Worm (Caenorhabditis elegans) whole organism, L1 larva: Measurements from ENCODE around the gene str-97.

Experiments used
- C34B4.2 ChIP-seq: sonication (generic microtip); optimal IDR thresholded peaks from 2 replicates; lab custom pipeline; 2017; ENCODE audit warnings: mild to moderate bottlenecking, missing genetic modification characterization, missing compliant biosample characterization
- alr-1 ChIP-seq: fragments of 200-800 bp; sonication (Bioruptor generic); optimal IDR thresholded peaks from 2 replicates; lab custom pipeline; 2018; ENCODE audit warnings: borderline replicate concordance, mild to moderate bottlenecking, missing genetic modification characterization, missing compliant biosample characterization
- aly-2 ChIP-seq: fragments of 150-350 bp; optimal IDR thresholded peaks from 2 replicates; lab custom pipeline; 2014; ENCODE audit warnings: missing biosample characterization, missing genetic modification characterization
- ceh-82 ChIP-seq, 3 experiments: fragments of 150-350 bp in 1 of 3; sonication (generic microtip) in 2 of 3; optimal IDR thresholded peaks; 2 replicates each; lab custom pipeline; 2014 to 2017; ENCODE audit warnings: missing biosample characterization in 3 of 3, missing genetic modification characterization in 3 of 3
- ceh-90 ChIP-seq: sonication (generic microtip); optimal IDR thresholded peaks from 2 replicates; lab custom pipeline; 2016; ENCODE audit warnings: missing genetic modification characterization, missing compliant biosample characterization
- ces-1 ChIP-seq: fragments of 150-350 bp; optimal IDR thresholded peaks from 2 replicates; lab custom pipeline; 2014; ENCODE audit warnings: missing biosample characterization, missing genetic modification reagents, missing genetic modification characterization
- dsc-1 ChIP-seq: sonication (generic microtip); optimal IDR thresholded peaks from 2 replicates; lab custom pipeline; 2016; ENCODE audit warnings: mild to moderate bottlenecking, missing genetic modification characterization, missing compliant biosample characterization
- efl-1 ChIP-seq, 4 experiments: fragments of 150-350 bp; optimal IDR thresholded peaks in 3 of 4; peaks in 1 of 4; 1 replicate in 1 of 4; 2 replicates in 3 of 4; lab custom pipeline; 2014; ENCODE audit warnings: missing biosample characterization in 2 of 4, missing genetic modification characterization in 2 of 4, missing genetic modification reagents in 2 of 4
- egl-13 ChIP-seq: sonication (generic microtip); optimal IDR thresholded peaks from 2 replicates; lab custom pipeline; 2016; ENCODE audit warnings: missing genotype, missing genetic modification reagents, missing genetic modification characterization, missing compliant biosample characterization
- elt-2 ChIP-seq: sonication (generic microtip); optimal IDR thresholded peaks from 2 replicates; lab custom pipeline; 2016; ENCODE audit warnings: missing genetic modification characterization, mild to moderate bottlenecking, inconsistent platforms, missing compliant biosample characterization, missing genetic modification reagents
- elt-3 ChIP-seq, 6 experiments: fragments of 150-350 bp in 1 of 6; sonication (generic microtip); optimal IDR thresholded peaks; 2 replicates each; lab custom pipeline; 2017 to 2018; ENCODE audit warnings: missing biosample characterization in 6 of 6, missing genetic modification characterization in 6 of 6, inconsistent platforms in 1 of 6
- ets-5 ChIP-seq: fragments of 200-800 bp; sonication (Bioruptor generic); IDR thresholded peaks from 2 replicates; pipeline ENCODE4 v1.3.6; 2022; ENCODE audit warnings: missing genetic modification characterization, missing compliant biosample characterization
- fkh-10 ChIP-seq: sonication (generic microtip); optimal IDR thresholded peaks from 2 replicates; lab custom pipeline; 2017; ENCODE audit warnings: missing biosample characterization, missing genetic modification reagents, missing genetic modification characterization
- fkh-8 ChIP-seq: sonication (generic microtip); optimal IDR thresholded peaks from 2 replicates; lab custom pipeline; 2016; ENCODE audit warnings: mild to moderate bottlenecking, missing genetic modification characterization, missing compliant biosample characterization
- hlh-17 ChIP-seq: fragments of 200-800 bp; sonication (Bioruptor generic); optimal IDR thresholded peaks from 2 replicates; lab custom pipeline; 2018; ENCODE audit warnings: missing genetic modification characterization, mild to moderate bottlenecking, missing compliant biosample characterization, moderate library complexity, borderline replicate concordance
- hpl-2 ChIP-seq: fragments of 150-350 bp; optimal IDR thresholded peaks from 2 replicates; lab custom pipeline; 2014; ENCODE audit warnings: missing biosample characterization, missing genetic modification reagents, missing genetic modification characterization
- jun-1 ChIP-seq: fragments of 150-350 bp; optimal IDR thresholded peaks from 2 replicates; lab custom pipeline; 2014; ENCODE audit warnings: missing biosample characterization, missing genetic modification reagents, missing genetic modification characterization
- lin-13 ChIP-seq: fragments of 150-350 bp; optimal IDR thresholded peaks from 2 replicates; lab custom pipeline; 2014; ENCODE audit warnings: missing biosample characterization, missing genetic modification reagents, missing genetic modification characterization
- lin-35 ChIP-seq, 2 experiments: fragments of 150-350 bp; optimal IDR thresholded peaks; 2 replicates each; lab custom pipeline; 2014; ENCODE audit warnings: missing biosample characterization in 2 of 2, missing genetic modification characterization in 2 of 2, missing genetic modification reagents in 2 of 2
- lin-39 ChIP-seq: fragments of 150-350 bp; optimal IDR thresholded peaks from 2 replicates; lab custom pipeline; 2014; ENCODE audit warnings: missing biosample characterization, missing genetic modification reagents, missing genetic modification characterization
- mab-9 ChIP-seq: fragments of 200-800 bp; sonication (Bioruptor generic); IDR thresholded peaks from 2 replicates; pipeline ENCODE4 v1.3.6; 2022; ENCODE audit warnings: missing genetic modification reagents, missing genetic modification characterization, missing compliant biosample characterization
- mep-1 ChIP-seq: fragments of 150-350 bp; optimal IDR thresholded peaks from 2 replicates; lab custom pipeline; 2014; ENCODE audit warnings: missing biosample characterization, missing genetic modification characterization
- nhr-11 ChIP-seq: fragments of 150-350 bp; optimal IDR thresholded peaks from 2 replicates; lab custom pipeline; 2014; ENCODE audit warnings: missing biosample characterization, missing genetic modification characterization
- nhr-12 ChIP-seq: sonication (generic microtip); optimal IDR thresholded peaks from 2 replicates; lab custom pipeline; 2017; ENCODE audit warnings: missing biosample characterization, missing genetic modification characterization
- nhr-28 ChIP-seq: fragments of 150-350 bp; optimal IDR thresholded peaks from 2 replicates; lab custom pipeline; 2014; ENCODE audit warnings: missing biosample characterization, missing genetic modification characterization
- pqm-1 ChIP-seq: sonication (generic microtip); optimal IDR thresholded peaks from 3 replicates; lab custom pipeline; 2017; ENCODE audit warnings: missing biosample characterization, missing genetic modification characterization
- tbx-2 ChIP-seq: sonication (generic microtip); optimal IDR thresholded peaks from 2 replicates; lab custom pipeline; 2016; ENCODE audit warnings: missing genetic modification characterization, missing compliant biosample characterization
- unc-130 ChIP-seq: fragments of 150-350 bp; optimal IDR thresholded peaks from 2 replicates; lab custom pipeline; 2017; ENCODE audit warnings: missing biosample characterization, missing genetic modification characterization, inconsistent platforms
- unc-86 ChIP-seq: sonication (generic microtip); optimal IDR thresholded peaks from 2 replicates; lab custom pipeline; 2016; ENCODE audit warnings: missing genetic modification characterization, missing compliant biosample characterization
- unc-98 ChIP-seq: fragments of 200-800 bp; sonication (Bioruptor generic); IDR thresholded peaks from 2 replicates; pipeline ENCODE4 v1.3.6; 2022; ENCODE audit warnings: missing genetic modification characterization, missing compliant biosample characterization
- zip-4 ChIP-seq: fragments of 200-800 bp; sonication (Bioruptor generic); optimal IDR thresholded peaks from 2 replicates; lab custom pipeline; 2018; ENCODE audit warnings: mild to moderate bottlenecking, missing genetic modification characterization, moderate library complexity, missing compliant biosample characterization
- ztf-11 ChIP-seq, 2 experiments: sonication (generic microtip); optimal IDR thresholded peaks; 2 replicates each; lab custom pipeline; 2016 to 2017; ENCODE audit warnings: missing genetic modification characterization in 2 of 2, missing biosample characterization in 1 of 2, missing compliant biosample characterization in 1 of 2

The str-97 gene

DNA sequence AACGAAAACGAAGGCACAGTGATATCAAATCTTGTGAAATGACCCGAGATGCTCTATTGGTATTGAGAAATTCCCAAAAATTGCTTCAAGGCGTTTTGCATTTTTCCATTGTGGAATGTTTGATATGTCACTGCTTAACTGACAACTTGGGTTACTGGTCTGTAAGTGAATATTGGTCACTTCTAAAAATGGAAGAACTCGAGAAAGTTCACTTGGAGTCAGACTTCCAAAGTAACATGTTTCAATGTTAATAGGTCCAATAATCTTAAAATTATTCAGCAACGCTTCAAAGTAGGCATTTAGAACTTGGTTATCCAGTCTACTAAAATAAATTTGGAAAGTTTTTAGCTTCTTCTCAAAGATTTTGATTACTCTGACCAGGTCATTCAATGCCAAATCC is 22.3 kb downstream of the str-97 start, which contains the start of gene fbxa-144:
Gene fbxa-144 (minus strand): TSS at position 101 of the 400 bp plus-strand sequence.
- TF ChIP-seq mep-1 (tag; lab: Kevin White, UChicago) (no peak), pqm-1 (tag; lab: Kevin White, UChicago) (no peak), jun-1 (tag; lab: Kevin White, UChicago) (no peak), elt-3 (tag; optimal IDR thresholded peaks at IDR 0.05; lab: Kevin White, UChicago) (no peak), lin-39 (tag; lab: Kevin White, UChicago) (no peak), ceh-82 (tag; optimal IDR thresholded peaks at IDR 0.05; lab: Kevin White, UChicago) (no peak), ceh-90 (tag; lab: Kevin White, UChicago) (no peak), alr-1 (tag; lab: Kevin White, UChicago) (no peak), lin-13 (GFP tag; lab: Kevin White, UChicago) (no peak), unc-130 (tag; lab: Kevin White, UChicago) (no peak), ces-1 (GFP tag; lab: Kevin White, UChicago) (no peak), unc-98 (GFP tag; lab: Robert Waterston, UW) (no peak), nhr-28 (tag; lab: Kevin White, UChicago) (no peak), hpl-2 (GFP tag; lab: Kevin White, UChicago) (no peak), nhr-12 (tag; lab: Kevin White, UChicago) (no peak), ztf-11 (tag; optimal IDR thresholded peaks at IDR 0.05; lab: Kevin White, UChicago) (no peak), tbx-2 (tag; lab: Kevin White, UChicago) (no peak), ets-5 (GFP tag; lab: Robert Waterston, UW) (no peak)

- TF ChIP-seq fkh-10 (no peak), pqm-1 (tag; lab: Kevin White, UChicago) (no peak), zip-4 (GFP tag; lab: Kevin White, UChicago) (peak; percentile 15)
Observed at ce11 chrV:16132215-16132614, 22.8 kb downstream of the str-97 start.

ce11 chrV:16131249-16131648 is 23.8 kb downstream of the str-97 start, which contains the start of gene fbxa-142:
fbxa-142 (minus strand) TSS chrV:16131349.
- TF ChIP-seq unc-98 (GFP tag; lab: Robert Waterston, UW) (no peak), nhr-11 (tag; lab: Kevin White, UChicago) (no peak)

ce11 chrV:16129116-16129515 is 25.9 kb downstream of the str-97 start:
- TF ChIP-seq elt-2 (peak; percentile 20), fkh-8 (tag; lab: Kevin White, UChicago) (no peak)

DNA sequence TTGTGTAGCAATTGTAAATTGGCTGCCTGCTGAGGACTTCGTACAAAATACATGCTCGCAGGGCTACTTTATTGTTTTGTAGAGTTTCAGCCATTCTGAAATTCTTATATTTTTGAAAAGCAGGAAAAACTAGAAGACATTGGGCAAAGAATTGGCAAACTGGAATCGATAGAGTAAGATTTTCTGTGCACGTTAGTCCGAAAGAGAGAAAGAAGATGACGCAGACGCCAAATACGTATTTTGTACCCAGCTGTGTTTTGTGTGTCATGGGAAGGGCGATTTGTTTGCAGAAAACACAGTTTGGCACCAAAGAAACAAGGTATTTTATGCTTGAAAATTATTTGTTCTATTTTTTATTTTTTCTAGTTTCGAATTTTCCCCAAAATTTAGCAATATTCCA is 27.6 kb downstream of the str-97 start, which contains the start of gene fbxa-143:
Gene fbxa-143 (minus strand): TSS at position 101 of the 400 bp plus-strand sequence.
- TF ChIP-seq aly-2 (tag; lab: Kevin White, UChicago) (no peak), mab-9 (no peak), dsc-1 (no peak), efl-1 (optimal IDR thresholded peaks at IDR 0.05; lab: Kevin White, UChicago) (no peak), efl-1 (GFP tag; optimal IDR thresholded peaks at IDR 0.05 in 1 of 2; lab: Kevin White, UChicago) (peak in 1 of 2 experiments; percentile 6)

DNA sequence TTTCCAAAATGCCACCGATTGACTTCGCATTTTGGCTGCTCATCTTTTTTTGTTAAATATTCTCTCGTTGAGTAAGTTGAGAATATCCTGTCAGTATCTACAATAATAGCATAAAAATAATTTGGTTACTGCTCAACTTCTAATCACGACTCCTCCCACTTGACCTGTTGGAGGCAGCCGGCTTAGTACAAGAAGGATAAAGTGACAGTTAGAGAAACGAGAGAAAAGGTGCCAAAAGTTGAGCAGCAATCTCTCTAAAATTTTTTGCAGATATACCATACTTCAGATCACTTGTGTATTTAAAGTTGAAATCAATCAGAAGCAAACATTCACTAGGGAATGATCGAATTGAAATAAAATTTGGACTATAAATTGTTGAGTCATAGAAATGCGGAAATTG is 30.3 kb downstream of the str-97 start, which contains the start of gene nhr-111:
Gene nhr-111 (minus strand): TSS at position 101 of the 400 bp plus-strand sequence.
- no peak for TF ChIP-seq C34B4.2 (tag; lab: Kevin White, UChicago)
- no peak for TF ChIP-seq lin-39 (tag; lab: Kevin White, UChicago)
- no peak for TF ChIP-seq pqm-1 (tag; lab: Kevin White, UChicago)
- TF ChIP-seq unc-86 (tag; lab: Kevin White, UChicago) = no peak
- no peak for TF ChIP-seq lin-35 (GFP tag; optimal IDR thresholded peaks at IDR 0.05; lab: Kevin White, UChicago)
- TF ChIP-seq egl-13 (tag; lab: Kevin White, UChicago) = no peak
- no peak for TF ChIP-seq hlh-17 (GFP tag; lab: Kevin White, UChicago)
